Worm (Caenorhabditis elegans): Measurements from ENCODE around the gene F31E8.4.

ce11 chrII:6830012-6830411 is 30.1 kb upstream of the F31E8.4 start:
- TF ChIP-seq fax-1 (tag; optimal IDR thresholded peaks at IDR 0.05) = no peak
- TF ChIP-seq tbx-2 (tag; optimal IDR thresholded peaks at IDR 0.05) = no peak
